Fruit fly (Drosophila melanogaster): ENCODE data around the gene CG8034.

The CG8034 gene

dm6 chrX:19249339-19249738 is 48.6 kb downstream of the CG8034 start:
- TF ChIP-seq CTCF (optimal IDR thresholded peaks at IDR 0.05) (no peak), CG8478 (optimal IDR thresholded peaks at IDR 0.05) (no peak)

dm6 chrX:19248426-19249217 is 49.3 kb downstream of the CG8034 start, which contains the start of gene Hs3st-B:
Hs3st-B (plus strand) TSS chrX:19248639.
- TF ChIP-seq CG8478 (optimal IDR thresholded peaks at IDR 0.05) (no peak), CTCF (optimal IDR thresholded peaks at IDR 0.05) (no peak)

- TF ChIP-seq CTCF (optimal IDR thresholded peaks at IDR 0.05) (no peak), CG8478 (optimal IDR thresholded peaks at IDR 0.05) (no peak)
These were observed 50.5 kb downstream of the CG8034 start, which contains the start of gene CG7992 for dm6 chrX:19247200-19248052. CG7992 (minus strand) TSS chrX:19247250.

dm6 chrX:19243379-19243834 is 54.6 kb downstream of the CG8034 start, which contains the start of gene CG7889:
CG7889 (plus strand) TSS chrX:19243631.
- TF ChIP-seq CTCF (optimal IDR thresholded peaks at IDR 0.05), result no peak
- TF ChIP-seq CG8478 (optimal IDR thresholded peaks at IDR 0.05), result no peak

dm6 chrX:19241790-19242373 is 56.1 kb downstream of the CG8034 start, which contains the start of gene CG14196:
CG14196 (minus strand) TSS chrX:19241840.
- TF ChIP-seq CG8478 (optimal IDR thresholded peaks at IDR 0.05) (no peak), CTCF (optimal IDR thresholded peaks at IDR 0.05) (peak; percentile 31 to 42)

- TF ChIP-seq CG8478 (optimal IDR thresholded peaks at IDR 0.05) (no peak), CTCF (optimal IDR thresholded peaks at IDR 0.05) (no peak)
These were observed 57.6 kb downstream of the CG8034 start for dm6 chrX:19240230-19240839.

- TF ChIP-seq CTCF (optimal IDR thresholded peaks at IDR 0.05) (no peak), CG8478 (optimal IDR thresholded peaks at IDR 0.05) (no peak)
These were observed 58.6 kb downstream of the CG8034 start for dm6 chrX:19239365-19239764.

dm6 chrX:19238613-19239012 is 59.3 kb downstream of the CG8034 start:
- TF ChIP-seq CTCF (optimal IDR thresholded peaks at IDR 0.05), result no peak
- TF ChIP-seq CG8478 (optimal IDR thresholded peaks at IDR 0.05), result no peak
